Fruit fly (Drosophila melanogaster) whole organism, embryonic: ENCODE measurements around the gene CG5913.

ENCODE experiments used
- Antp ChIP-seq: fragments of 200-800 bp; sonication (Bioruptor generic); optimal IDR thresholded peaks from 3 replicates; lab custom pipeline; 2016; ENCODE audit warnings: missing biosample characterization, missing genetic modification characterization
- CG10366 ChIP-seq: fragments of 200-800 bp; sonication (Bioruptor generic); IDR thresholded peaks from 2 replicates; pipeline ENCODE4 v1.3.6; 2022; ENCODE audit warnings: missing biosample characterization, missing genetic modification characterization
- CG11085 ChIP-seq: fragments of 200-800 bp; sonication (Bioruptor generic); IDR thresholded peaks from 2 replicates; pipeline ENCODE4 v1.3.6; 2022; ENCODE audit warnings: missing biosample characterization, missing genetic modification characterization
- CG12104 ChIP-seq: fragments of 200-800 bp; sonication (Bioruptor generic); optimal IDR thresholded peaks from 3 replicates; lab custom pipeline; 2016; ENCODE audit warnings: missing biosample characterization, missing genetic modification characterization
- CG12219 ChIP-seq: fragments of 200-800 bp; sonication (Bioruptor generic); optimal IDR thresholded peaks from 3 replicates; lab custom pipeline; 2018; ENCODE audit warnings: missing biosample characterization, mild to moderate bottlenecking, missing genetic modification characterization
- CG1233 ChIP-seq: fragments of 200-800 bp; sonication (Bioruptor generic); optimal IDR thresholded peaks from 4 replicates; lab custom pipeline; 2018; ENCODE audit warnings: missing biosample characterization, mild to moderate bottlenecking, missing genetic modification characterization
- CG12391 ChIP-seq: fragments of 200-800 bp; sonication (Bioruptor generic); optimal IDR thresholded peaks from 3 replicates; lab custom pipeline; 2018; ENCODE audit warnings: missing biosample characterization, mild to moderate bottlenecking, missing genetic modification characterization, moderate library complexity
- CG13624 ChIP-seq: fragments of 200-800 bp; sonication (Bioruptor generic); optimal IDR thresholded peaks from 2 replicates; lab custom pipeline; 2016; ENCODE audit warnings: missing biosample characterization, missing genetic modification characterization
- CG14860 ChIP-seq: fragments of 200-800 bp; sonication (Bioruptor generic); IDR thresholded peaks from 3 replicates; pipeline ENCODE4 v1.3.6; 2022; ENCODE audit warnings: missing biosample characterization, missing genetic modification characterization; ENCODE audit not compliant: partially characterized antibody
- CG15269 ChIP-seq: fragments of 200-800 bp; sonication (Bioruptor generic); optimal IDR thresholded peaks from 2 replicates; lab custom pipeline; 2018; ENCODE audit warnings: missing biosample characterization, mild to moderate bottlenecking, missing genetic modification characterization, moderate library complexity
- CG15696 ChIP-seq: fragments of 200-800 bp; sonication (Bioruptor generic); optimal IDR thresholded peaks from 2 replicates; lab custom pipeline; 2019; ENCODE audit warnings: missing biosample characterization, mild to moderate bottlenecking, missing genetic modification characterization, moderate library complexity
- CG16863 ChIP-seq: fragments of 200-800 bp; sonication (Bioruptor generic); optimal IDR thresholded peaks from 3 replicates; lab custom pipeline; 2016; ENCODE audit warnings: missing biosample characterization, missing genetic modification characterization
- CG2129 ChIP-seq: fragments of 200-800 bp; sonication (Bioruptor generic); IDR thresholded peaks from 2 replicates; pipeline ENCODE4 v1.3.6; 2022; ENCODE audit warnings: missing biosample characterization, missing genetic modification characterization; ENCODE audit not compliant: partially characterized antibody
- CG31388 ChIP-seq: fragments of 200-800 bp; sonication (Bioruptor generic); optimal IDR thresholded peaks from 2 replicates; lab custom pipeline; 2016; ENCODE audit warnings: missing biosample characterization, missing genetic modification characterization
- CG3407 ChIP-seq: fragments of 200-800 bp; sonication (Bioruptor generic); optimal IDR thresholded peaks from 2 replicates; lab custom pipeline; 2018; ENCODE audit warnings: missing biosample characterization, mild to moderate bottlenecking, missing genetic modification characterization
- CG4730 ChIP-seq: fragments of 200-800 bp; sonication (Bioruptor generic); IDR thresholded peaks from 2 replicates; pipeline ENCODE4 v1.3.6; 2022; ENCODE audit warnings: missing biosample characterization, missing genetic modification characterization
- CG9876 ChIP-seq: fragments of 200-800 bp; sonication (Bioruptor generic); optimal IDR thresholded peaks from 2 replicates; lab custom pipeline; 2016; ENCODE audit warnings: missing biosample characterization, missing genetic modification characterization
- D19B ChIP-seq: fragments of 200-800 bp; sonication (Bioruptor generic); optimal IDR thresholded peaks from 2 replicates; lab custom pipeline; 2017; ENCODE audit warnings: missing biosample characterization, mild to moderate bottlenecking, missing genetic modification characterization
- Dad ChIP-seq: fragments of 200-800 bp; sonication (Bioruptor generic); optimal IDR thresholded peaks from 3 replicates; lab custom pipeline; 2016; ENCODE audit warnings: missing biosample characterization, missing genetic modification characterization
- Dbx ChIP-seq: fragments of 200-800 bp; sonication (Bioruptor generic); IDR thresholded peaks from 3 replicates; pipeline ENCODE4 v1.3.6; 2022; ENCODE audit warnings: missing biosample characterization, missing genetic modification characterization
- HLHmδ ChIP-seq: fragments of 200-800 bp; sonication (Bioruptor generic); optimal IDR thresholded peaks from 2 replicates; lab custom pipeline; 2018; ENCODE audit warnings: missing biosample characterization, mild to moderate bottlenecking, missing genetic modification characterization, moderate library complexity
- Hmx ChIP-seq: fragments of 200-800 bp; sonication (Bioruptor generic); optimal IDR thresholded peaks from 2 replicates; lab custom pipeline; 2016; ENCODE audit warnings: missing biosample characterization, missing genetic modification characterization
- Hr3 ChIP-seq: fragments of 200-800 bp; sonication (Bioruptor generic); optimal IDR thresholded peaks from 3 replicates; lab custom pipeline; 2016; ENCODE audit warnings: missing biosample characterization, missing genetic modification characterization
- Hr78 ChIP-seq, 2 experiments: fragments of 200-800 bp in 1 of 2; fragments of >200 bp in 1 of 2; sonication (Bioruptor generic) in 1 of 2; optimal IDR thresholded peaks; 2 replicates each; lab custom pipeline; 2017 to 2019; ENCODE audit warnings: missing biosample characterization in 2 of 2, missing genetic modification characterization in 2 of 2, mild to moderate bottlenecking in 1 of 2, moderate library complexity in 1 of 2
- Oli ChIP-seq: fragments of 200-800 bp; sonication (Bioruptor generic); optimal IDR thresholded peaks from 2 replicates; lab custom pipeline; 2018; ENCODE audit warnings: missing biosample characterization, mild to moderate bottlenecking, missing genetic modification characterization, moderate library complexity
- Opbp ChIP-seq: fragments of 200-800 bp; sonication (Bioruptor generic); IDR thresholded peaks from 3 replicates; pipeline ENCODE4 v1.3.6; 2022; ENCODE audit warnings: missing biosample characterization, missing genetic modification characterization; ENCODE audit not compliant: partially characterized antibody
- Ptx1 ChIP-seq: fragments of 200-800 bp; sonication (Bioruptor generic); IDR thresholded peaks from 2 replicates; pipeline ENCODE4 v1.3.6; 2022; ENCODE audit warnings: missing biosample characterization, missing genetic modification characterization
- Spps ChIP-seq: fragments of 200-800 bp; sonication (Bioruptor generic); optimal IDR thresholded peaks from 2 replicates; lab custom pipeline; 2018; ENCODE audit warnings: missing biosample characterization, mild to moderate bottlenecking, missing genetic modification characterization
- Ssrp ChIP-seq: fragments of 200-800 bp; sonication (Bioruptor generic); optimal IDR thresholded peaks from 2 replicates; lab custom pipeline; 2018; ENCODE audit warnings: missing biosample characterization, mild to moderate bottlenecking, missing genetic modification characterization, moderate library complexity
- aop ChIP-seq: fragments of 200-800 bp; sonication (Bioruptor generic); IDR thresholded peaks from 2 replicates; pipeline ENCODE4 v1.3.6; 2022; ENCODE audit warnings: missing biosample characterization, missing genetic modification characterization
- dm ChIP-seq: fragments of 200-800 bp; sonication (Bioruptor generic); optimal IDR thresholded peaks from 3 replicates; lab custom pipeline; 2016; ENCODE audit warnings: missing biosample characterization, missing genetic modification characterization
- emc ChIP-seq: fragments of 200-800 bp; sonication (Bioruptor generic); optimal IDR thresholded peaks from 2 replicates; lab custom pipeline; 2016; ENCODE audit warnings: missing biosample characterization, missing genetic modification characterization
- fd64A ChIP-seq: fragments of 200-800 bp; sonication (Bioruptor generic); optimal IDR thresholded peaks from 3 replicates; lab custom pipeline; 2018; ENCODE audit warnings: missing biosample characterization, mild to moderate bottlenecking, missing genetic modification characterization
- gt ChIP-seq: fragments of 200-800 bp; sonication (Bioruptor generic); IDR thresholded peaks from 2 replicates; pipeline ENCODE4 v1.3.6; 2022; ENCODE audit warnings: missing biosample characterization, missing genetic modification characterization
- ham ChIP-seq: fragments of 200-800 bp; sonication (Bioruptor generic); IDR thresholded peaks from 2 replicates; pipeline ENCODE4 v1.3.6; 2022; ENCODE audit warnings: missing biosample characterization, missing genetic modification characterization
- hbn ChIP-seq: fragments of 200-800 bp; sonication (Bioruptor generic); IDR thresholded peaks from 2 replicates; pipeline ENCODE4 v1.3.6; 2022; ENCODE audit warnings: missing biosample characterization, missing genetic modification characterization; ENCODE audit not compliant: partially characterized antibody
- hkb ChIP-seq, 2 experiments: fragments of 200-800 bp in 1 of 2; fragments of >200 bp in 1 of 2; sonication (Bioruptor generic) in 1 of 2; IDR thresholded peaks in 1 of 2; optimal IDR thresholded peaks in 1 of 2; 2 replicates each; pipeline versions ENCODE4 v1.3.6 to Lab custom; 2017 to 2022; ENCODE audit warnings: missing biosample characterization in 1 of 2, missing genetic modification characterization in 1 of 2
- jing ChIP-seq: fragments of 200-800 bp; sonication (Bioruptor generic); optimal IDR thresholded peaks from 2 replicates; lab custom pipeline; 2018; ENCODE audit warnings: missing biosample characterization, mild to moderate bottlenecking, missing genetic modification characterization
- kah ChIP-seq: fragments of 200-800 bp; sonication (Bioruptor generic); optimal IDR thresholded peaks from 2 replicates; lab custom pipeline; 2018; ENCODE audit warnings: missing biosample characterization, mild to moderate bottlenecking, missing genetic modification characterization
- knrl ChIP-seq: fragments of 200-800 bp; sonication (Bioruptor generic); IDR thresholded peaks from 3 replicates; pipeline ENCODE4 v1.3.6; 2022; ENCODE audit warnings: missing biosample characterization, missing genetic modification characterization; ENCODE audit not compliant: partially characterized antibody
- luna ChIP-seq: fragments of 200-800 bp; sonication (Bioruptor generic); optimal IDR thresholded peaks from 2 replicates; lab custom pipeline; 2016; ENCODE audit warnings: missing biosample characterization, missing genetic modification characterization
- maf-S ChIP-seq: fragments of 200-800 bp; sonication (Bioruptor generic); optimal IDR thresholded peaks from 2 replicates; lab custom pipeline; 2016; ENCODE audit warnings: missing biosample characterization, missing genetic modification characterization
- rib ChIP-seq: fragments of 200-800 bp; sonication (Bioruptor generic); IDR thresholded peaks from 2 replicates; pipeline ENCODE4 v1.3.6; 2022; ENCODE audit warnings: missing biosample characterization, missing genetic modification characterization
- salm ChIP-seq: fragments of 200-800 bp; sonication (Bioruptor generic); optimal IDR thresholded peaks from 2 replicates; lab custom pipeline; 2018; ENCODE audit warnings: missing biosample characterization, mild to moderate bottlenecking, missing genetic modification characterization
- seq ChIP-seq: fragments of 200-800 bp; sonication (Bioruptor generic); IDR thresholded peaks from 2 replicates; pipeline ENCODE4 v1.3.6; 2022; ENCODE audit warnings: missing biosample characterization, missing genetic modification characterization
- sima ChIP-seq: fragments of 200-800 bp; sonication (Bioruptor generic); optimal IDR thresholded peaks from 2 replicates; lab custom pipeline; 2016; ENCODE audit warnings: missing biosample characterization, missing genetic modification characterization
- slbo ChIP-seq: fragments of 200-800 bp; sonication (Bioruptor generic); IDR thresholded peaks from 2 replicates; pipeline ENCODE4 v1.3.6; 2022; ENCODE audit warnings: missing biosample characterization, missing genetic modification characterization
- sr ChIP-seq: fragments of 200-800 bp; sonication (Bioruptor generic); IDR thresholded peaks from 3 replicates; pipeline ENCODE4 v1.3.6; 2022; ENCODE audit warnings: missing biosample characterization, missing genetic modification characterization
- tin ChIP-seq: fragments of 200-800 bp; sonication (Bioruptor generic); optimal IDR thresholded peaks from 3 replicates; lab custom pipeline; 2016; ENCODE audit warnings: missing biosample characterization, missing genetic modification characterization
- vfl ChIP-seq: fragments of 200-800 bp; sonication (Bioruptor generic); optimal IDR thresholded peaks from 2 replicates; lab custom pipeline; 2016; ENCODE audit warnings: missing biosample characterization, missing genetic modification characterization
- vnd ChIP-seq: fragments of 200-800 bp; sonication (Bioruptor generic); IDR thresholded peaks from 3 replicates; pipeline ENCODE4 v1.3.6; 2022; ENCODE audit warnings: missing biosample characterization, missing genetic modification characterization; ENCODE audit not compliant: partially characterized antibody

CG5913 gene

dm6 chr3R:25885136-25885535, 8.2 kb upstream of the CG5913 start (continued):
- TF ChIP-seq rib (GFP tag; lab: Robert Waterston, UW) (no peak), Ptx1 (GFP tag; lab: Robert Waterston, UW) (no peak), Hmx (GFP tag; lab: Kevin White, UChicago) (no peak), seq (GFP tag; lab: Robert Waterston, UW) (peak; percentile 8; the same call in 1 of the 2 replicates), aop (no peak), sima (GFP tag; lab: Kevin White, UChicago) (no peak), slbo (GFP tag; lab: Robert Waterston, UW) (no peak), maf-S (no peak), ham (no peak), sr (no peak), CG31388 (GFP tag; lab: Kevin White, UChicago) (no peak), kah (peak; percentile 28), CG14860 (no peak), jing (GFP tag; lab: Kevin White, UChicago) (no peak), fd64A (GFP tag; lab: Kevin White, UChicago) (peak; percentile 86), Antp (GFP tag; lab: Kevin White, UChicago) (no peak), CG12104 (GFP tag; lab: Kevin White, UChicago) (no peak), hbn (GFP tag; lab: Robert Waterston, UW) (no peak), CG1233 (GFP tag; lab: Kevin White, UChicago) (peak; percentile 42), Dad (no peak), CG3407 (GFP tag; lab: Kevin White, UChicago) (peak; percentile 75), Ssrp (no peak), CG13624 (no peak), Dbx (GFP tag; lab: Robert Waterston, UW) (no peak), Spps (tag; lab: Kevin White, UChicago) (no peak), Hr78 (GFP tag; optimal IDR thresholded peaks at IDR 0.05; lab: Kevin White, UChicago) (peak in 1 of 2 experiments; percentile 96), CG15269 (tag; lab: Kevin White, UChicago) (no peak), CG4730 (no peak), CG11085 (GFP tag; lab: Robert Waterston, UW) (no peak), Hr3 (GFP tag; lab: Kevin White, UChicago) (no peak), Opbp (GFP tag; lab: Robert Waterston, UW) (no peak), D19B (GFP tag; lab: Kevin White, UChicago) (no peak), CG12391 (tag; lab: Kevin White, UChicago) (no peak), CG9876 (GFP tag; lab: Kevin White, UChicago) (no peak), HLHmδ (GFP tag; lab: Kevin White, UChicago) (peak; percentile 64), CG12219 (GFP tag; lab: Kevin White, UChicago) (peak; percentile 57), hkb (optimal IDR thresholded peaks at IDR 0.05; lab: Kevin White, UChicago) (no peak), hkb (GFP tag; IDR thresholded peaks at IDR 0.05; lab: Robert Waterston, UW) (peak; percentile 39; the same call in 1 of the 2 replicates), vnd (no peak), Oli (tag; lab: Kevin White, UChicago) (no peak), CG10366 (GFP tag; lab: Robert Waterston, UW) (no peak), emc (no peak), CG2129 (no peak), salm (tag; lab: Kevin White, UChicago) (peak; percentile 58), gt (GFP tag; lab: Robert Waterston, UW) (no peak), luna (no peak), dm (no peak), tin (GFP tag; lab: Kevin White, UChicago) (no peak), CG15696 (tag; lab: Kevin White, UChicago) (peak; percentile 80), vfl (no peak), knrl (GFP tag; lab: Robert Waterston, UW) (no peak), CG16863 (GFP tag; lab: Kevin White, UChicago) (no peak)
